Worm (Caenorhabditis elegans) whole organism, L2 larva: ENCODE measurements around the gene H03G16.6.

ENCODE experiments used
- C34F6.9 ChIP-seq: fragments of 150-350 bp; optimal IDR thresholded peaks from 2 replicates; lab custom pipeline; 2014; ENCODE audit warnings: missing biosample characterization, missing genetic modification characterization
- F13H6.1 ChIP-seq: sonication (generic microtip); optimal IDR thresholded peaks from 2 replicates; lab custom pipeline; 2016; ENCODE audit warnings: missing genetic modification characterization, missing compliant biosample characterization
- R02D3.7 ChIP-seq: fragments of 150-350 bp; optimal IDR thresholded peaks from 2 replicates; lab custom pipeline; 2014; ENCODE audit warnings: missing biosample characterization, missing genetic modification characterization
- Y55F3AM.14 ChIP-seq: fragments of 200-800 bp; sonication (Bioruptor generic); optimal IDR thresholded peaks from 2 replicates; lab custom pipeline; 2018; ENCODE audit warnings: mild to moderate bottlenecking, missing genetic modification characterization, missing compliant biosample characterization
- ZK546.5 ChIP-seq: sonication (generic microtip); optimal IDR thresholded peaks from 2 replicates; lab custom pipeline; 2017; ENCODE audit warnings: missing biosample characterization, missing genetic modification characterization
- alr-1 ChIP-seq: fragments of 150-350 bp; optimal IDR thresholded peaks from 2 replicates; lab custom pipeline; 2014; ENCODE audit warnings: missing biosample characterization, missing genetic modification characterization
- dmd-4 ChIP-seq: sonication (generic microtip); optimal IDR thresholded peaks from 2 replicates; lab custom pipeline; 2017; ENCODE audit warnings: missing biosample characterization, missing genetic modification characterization
- egl-27 ChIP-seq: sonication (generic microtip); optimal IDR thresholded peaks from 3 replicates; lab custom pipeline; 2017; ENCODE audit warnings: missing biosample characterization, missing genetic modification reagents, missing genetic modification characterization
- elt-1 ChIP-seq: fragments of 150-350 bp; optimal IDR thresholded peaks from 2 replicates; lab custom pipeline; 2014; ENCODE audit warnings: missing biosample characterization, missing genetic modification characterization
- elt-3 ChIP-seq: sonication (generic microtip); optimal IDR thresholded peaks from 2 replicates; lab custom pipeline; 2017; ENCODE audit warnings: missing biosample characterization, missing genetic modification characterization
- fos-1 ChIP-seq: fragments of 150-350 bp; optimal IDR thresholded peaks from 2 replicates; lab custom pipeline; 2014; ENCODE audit warnings: missing biosample characterization, missing genetic modification characterization
- gmeb-1 ChIP-seq: fragments of 150-350 bp; optimal IDR thresholded peaks from 2 replicates; lab custom pipeline; 2014; ENCODE audit warnings: missing biosample characterization, missing genetic modification characterization
- lin-11 ChIP-seq: fragments of 150-350 bp; sonication (generic microtip); optimal IDR thresholded peaks from 2 replicates; lab custom pipeline; 2014; ENCODE audit warnings: missing biosample characterization, missing genetic modification characterization, inconsistent platforms, mixed read lengths
- lsy-2 ChIP-seq, 2 experiments: fragments of 150-350 bp in 1 of 2; sonication (generic microtip) in 1 of 2; optimal IDR thresholded peaks; 2 replicates each; lab custom pipeline; 2014 to 2017; ENCODE audit warnings: missing biosample characterization in 2 of 2, missing genetic modification characterization in 2 of 2
- mab-5 ChIP-seq: fragments of 150-350 bp; optimal IDR thresholded peaks from 2 replicates; lab custom pipeline; 2014; ENCODE audit warnings: missing biosample characterization, missing genetic modification characterization
- mbf-1 ChIP-seq: sonication (generic microtip); optimal IDR thresholded peaks from 2 replicates; lab custom pipeline; 2017; ENCODE audit warnings: missing biosample characterization, missing genetic modification characterization
- mdl-1 ChIP-seq, 2 experiments: fragments of 150-350 bp in 1 of 2; sonication (generic microtip) in 1 of 2; optimal IDR thresholded peaks; 2 replicates each; lab custom pipeline; 2017; ENCODE audit warnings: missing biosample characterization in 2 of 2, missing genetic modification characterization in 2 of 2
- nhr-10 ChIP-seq: sonication (generic microtip); optimal IDR thresholded peaks from 2 replicates; lab custom pipeline; 2017; ENCODE audit warnings: missing biosample characterization, missing genetic modification characterization
- nhr-12 ChIP-seq: fragments of 150-350 bp; optimal IDR thresholded peaks from 2 replicates; lab custom pipeline; 2014; ENCODE audit warnings: missing biosample characterization, missing genetic modification characterization
- nhr-129 ChIP-seq: fragments of 150-350 bp; optimal IDR thresholded peaks from 2 replicates; lab custom pipeline; 2014; ENCODE audit warnings: missing biosample characterization, missing genetic modification characterization
- nhr-23 ChIP-seq: fragments of 150-350 bp; optimal IDR thresholded peaks from 2 replicates; lab custom pipeline; 2014; ENCODE audit warnings: missing biosample characterization, missing genetic modification reagents, missing genetic modification characterization
- nhr-25 ChIP-seq: fragments of 150-350 bp; sonication (generic microtip); optimal IDR thresholded peaks from 3 replicates; lab custom pipeline; 2014; ENCODE audit warnings: missing biosample characterization, missing genetic modification characterization
- nhr-6 ChIP-seq: fragments of 150-350 bp; optimal IDR thresholded peaks from 2 replicates; lab custom pipeline; 2014; ENCODE audit warnings: missing biosample characterization, missing genetic modification characterization
- peb-1 ChIP-seq: fragments of 150-350 bp; optimal IDR thresholded peaks from 2 replicates; lab custom pipeline; 2014; ENCODE audit warnings: missing biosample characterization, missing genetic modification characterization
- sma-3 ChIP-seq: sonication (generic microtip); optimal IDR thresholded peaks from 2 replicates; lab custom pipeline; 2016; ENCODE audit warnings: missing genetic modification reagents, missing genetic modification characterization, missing compliant biosample characterization
- snpc-4 ChIP-seq: fragments of 150-350 bp; optimal IDR thresholded peaks from 2 replicates; lab custom pipeline; 2014; ENCODE audit warnings: missing biosample characterization, missing genetic modification characterization
- unc-55 ChIP-seq: fragments of 150-350 bp; sonication (generic microtip); optimal IDR thresholded peaks from 3 replicates; lab custom pipeline; 2014; ENCODE audit warnings: missing biosample characterization, missing genetic modification reagents, missing genetic modification characterization
- zag-1 ChIP-seq: fragments of 150-350 bp; optimal IDR thresholded peaks from 2 replicates; lab custom pipeline; 2014; ENCODE audit warnings: missing biosample characterization, missing genetic modification characterization
- ztf-4 ChIP-seq: fragments of 150-350 bp; optimal IDR thresholded peaks from 2 replicates; lab custom pipeline; 2014; ENCODE audit warnings: missing biosample characterization, missing genetic modification characterization

The H03G16.6 gene

DNA sequence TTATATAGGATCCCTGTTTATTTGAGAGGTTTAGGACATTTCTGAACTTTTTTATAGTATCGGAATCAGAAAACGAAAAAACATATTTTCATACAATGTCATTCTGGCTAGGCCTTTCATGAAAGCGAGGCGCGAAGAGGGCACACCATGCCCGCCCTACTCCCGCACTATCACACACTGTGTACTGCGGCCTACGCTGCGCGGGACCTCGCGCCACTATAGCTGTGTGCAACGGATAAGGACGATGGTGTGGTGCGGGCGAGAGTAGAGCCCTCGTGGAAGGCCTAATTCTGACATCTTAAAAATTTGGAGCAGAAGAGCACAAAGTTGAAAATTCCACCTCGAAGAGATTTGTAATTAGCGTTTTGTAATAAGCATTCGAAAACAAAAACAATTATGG lies 41.5 kb upstream of the H03G16.6 start:
- TF ChIP-seq nhr-25 (tag; lab: Kevin White, UChicago) (no peak), snpc-4 (tag; lab: Kevin White, UChicago) (peak; percentile 75)

ce11 chrX:15011526-15012274 lies 40.8 kb upstream of the H03G16.6 start:
- TF ChIP-seq unc-55 (GFP tag; lab: Kevin White, UChicago) (no peak), elt-1 (tag; lab: Kevin White, UChicago) (no peak), mab-5 (tag; lab: Kevin White, UChicago) (peak; percentile 67), lsy-2 (tag; optimal IDR thresholded peaks at IDR 0.05; lab: Kevin White, UChicago) (peak in 1 of 2 experiments; percentile 5), ZK546.5 (tag; lab: Kevin White, UChicago) (no peak), egl-27 (tag; lab: Kevin White, UChicago) (no peak), fos-1 (tag; lab: Kevin White, UChicago) (no peak), nhr-23 (no peak), sma-3 (GFP tag; lab: Kevin White, UChicago) (no peak), snpc-4 (tag; lab: Kevin White, UChicago) (peak; percentile 12)
- TF ChIP-seq, all 48 proteins: peak for 3

ce11 chrX:15013941-15014453 lies 38.5 kb upstream of the H03G16.6 start:
- TF ChIP-seq zag-1 (no peak), gmeb-1 (tag; lab: Kevin White, UChicago) (no peak), sma-3 (GFP tag; lab: Kevin White, UChicago) (no peak), F13H6.1 (tag; lab: Kevin White, UChicago) (peak; percentile 23), ztf-4 (tag; lab: Kevin White, UChicago) (no peak), nhr-129 (tag; lab: Kevin White, UChicago) (peak; percentile 28), ZK546.5 (tag; lab: Kevin White, UChicago) (no peak), C34F6.9 (tag; lab: Kevin White, UChicago) (peak; percentile 16), nhr-23 (no peak), egl-27 (tag; lab: Kevin White, UChicago) (no peak), nhr-25 (tag; lab: Kevin White, UChicago) (no peak), mdl-1 (tag; optimal IDR thresholded peaks at IDR 0.05; lab: Kevin White, UChicago) (no peak), lsy-2 (tag; optimal IDR thresholded peaks at IDR 0.05; lab: Kevin White, UChicago) (peak in 1 of 2 experiments; percentile 13), alr-1 (tag; lab: Kevin White, UChicago) (no peak)
- TF ChIP-seq, all 48 proteins: peak for 4

DNA sequence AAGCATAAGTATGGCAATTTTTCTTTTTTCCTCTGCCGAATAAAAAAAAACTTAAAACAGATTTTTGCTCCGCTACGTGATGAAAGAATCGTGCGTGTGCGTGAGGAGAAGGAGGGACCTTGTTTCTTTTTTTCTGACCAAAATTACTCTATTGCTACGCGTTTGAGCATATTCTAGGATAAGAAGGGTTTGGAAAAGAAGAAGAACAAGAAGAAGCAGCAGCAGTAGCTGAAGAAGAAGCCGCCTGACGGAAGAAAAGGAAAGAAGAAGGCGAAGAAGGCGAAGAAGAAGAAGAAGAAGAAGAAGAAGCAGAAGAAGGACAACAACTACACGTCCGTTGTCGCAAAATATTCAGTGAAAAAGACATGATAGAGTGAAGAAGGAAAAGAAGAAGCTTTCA lies 36.4 kb upstream of the H03G16.6 start:
- TF ChIP-seq ztf-4 (tag; lab: Kevin White, UChicago) (no peak), mdl-1 (tag; optimal IDR thresholded peaks at IDR 0.05; lab: Kevin White, UChicago) (no peak), ZK546.5 (tag; lab: Kevin White, UChicago) (no peak), egl-27 (tag; lab: Kevin White, UChicago) (peak; percentile 11), unc-55 (GFP tag; lab: Kevin White, UChicago) (peak; percentile 42)

DNA sequence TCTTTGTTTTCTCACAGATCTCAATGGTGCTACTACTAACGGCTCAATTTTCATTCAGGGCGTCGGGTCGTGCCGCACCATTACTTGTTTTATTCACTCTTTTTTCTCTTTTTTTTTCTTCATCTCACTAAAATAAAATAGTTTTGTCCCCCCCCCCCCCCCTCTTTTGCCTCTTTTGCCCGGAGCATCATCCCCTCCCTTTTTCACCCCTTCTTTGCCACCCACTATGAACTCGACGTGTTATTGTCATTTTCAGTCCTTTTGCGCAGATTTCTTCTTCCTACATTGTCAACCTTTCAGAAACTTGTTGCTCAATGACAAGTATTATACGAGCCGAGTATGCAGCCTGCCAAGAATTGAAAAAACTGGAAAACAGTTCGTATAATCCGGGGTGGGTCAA lies 26.5 kb upstream of the H03G16.6 start, which contains the start of gene seb-3:
seb-3 (plus strand) TSS at position 301 of the 400 bp plus-strand sequence.
- no peak for TF ChIP-seq lsy-2 (tag; optimal IDR thresholded peaks at IDR 0.05; lab: Kevin White, UChicago)

DNA sequence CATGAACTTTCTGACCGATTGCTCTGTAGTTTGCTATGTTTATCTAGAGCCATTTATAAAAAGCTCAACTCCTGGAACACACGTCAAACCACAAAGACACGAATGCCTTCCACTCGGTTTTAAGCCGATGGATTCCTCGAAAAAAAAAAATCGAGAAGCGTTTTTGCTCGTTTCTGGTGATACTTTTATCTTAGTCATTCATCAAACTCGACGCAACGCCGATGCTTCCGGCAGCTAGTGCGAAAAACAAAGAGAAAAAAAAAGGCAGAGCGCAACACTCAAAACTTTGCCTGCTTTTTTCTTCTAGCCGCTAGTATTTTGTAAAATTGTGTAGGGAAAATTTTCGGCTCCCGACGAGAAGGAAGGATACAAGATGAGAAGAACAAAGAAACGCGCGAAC lies 24.9 kb upstream of the H03G16.6 start:
- TF ChIP-seq Y55F3AM.14, result no peak
- no peak for TF ChIP-seq fos-1 (tag; lab: Kevin White, UChicago)
- no peak for TF ChIP-seq peb-1
- TF ChIP-seq mab-5 (tag; lab: Kevin White, UChicago), result peak; percentile 68
- peak; percentile 77 for TF ChIP-seq unc-55 (GFP tag; lab: Kevin White, UChicago)
- TF ChIP-seq nhr-10, result no peak
- no peak for TF ChIP-seq C34F6.9 (tag; lab: Kevin White, UChicago)
- no peak for TF ChIP-seq dmd-4 (tag; lab: Kevin White, UChicago)
- TF ChIP-seq elt-1 (tag; lab: Kevin White, UChicago), result no peak
- TF ChIP-seq R02D3.7 (tag; lab: Kevin White, UChicago), result no peak
- no peak for TF ChIP-seq mbf-1
- no peak for TF ChIP-seq mdl-1 (tag; optimal IDR thresholded peaks at IDR 0.05; lab: Kevin White, UChicago)
- no peak for TF ChIP-seq lin-11 (tag; lab: Kevin White, UChicago)
- TF ChIP-seq elt-3, result no peak
- TF ChIP-seq alr-1 (tag; lab: Kevin White, UChicago), result no peak
- TF ChIP-seq egl-27 (tag; lab: Kevin White, UChicago), result peak; percentile 4
- TF ChIP-seq nhr-12 (tag; lab: Kevin White, UChicago), result no peak
- TF ChIP-seq nhr-6 (tag; lab: Kevin White, UChicago), result no peak
- TF ChIP-seq lsy-2 (tag; optimal IDR thresholded peaks at IDR 0.05; lab: Kevin White, UChicago), result peak in 1 of 2 experiments; percentile 3
- TF ChIP-seq, all 48 proteins: peak for 4
